Fruit fly (Drosophila melanogaster): ENCODE measurements around the gene CG31373.
A peak's percentile ranks its signal among the peaks of the same experiment; 100 is the strongest.

- no peak for TF ChIP-seq EcR (GFP tag; optimal IDR thresholded peaks at IDR 0.05)
- peak; percentile 70; the same call in 2 of the 3 replicates for TF ChIP-seq CG4496 (GFP tag; IDR thresholded peaks at IDR 0.05)
- no peak for TF ChIP-seq CG8159 (tag; optimal IDR thresholded peaks at IDR 0.05)
- no peak for TF ChIP-seq CG8301 (tag; optimal IDR thresholded peaks at IDR 0.05)
- no peak for TF ChIP-seq CG14655 (GFP tag; optimal IDR thresholded peaks at IDR 0.05)
- no peak for TF ChIP-seq Pif1A (GFP tag; optimal IDR thresholded peaks at IDR 0.05)
- TF ChIP-seq CG9948 (tag; optimal IDR thresholded peaks at IDR 0.05): no peak
- no peak for TF ChIP-seq gl (tag; optimal IDR thresholded peaks at IDR 0.05)
- TF ChIP-seq CG34367 (tag; optimal IDR thresholded peaks at IDR 0.05): no peak
- TF ChIP-seq CG10348 (GFP tag; IDR thresholded peaks at IDR 0.05): no peak
- no peak for TF ChIP-seq Snoo (tag; optimal IDR thresholded peaks at IDR 0.05)
These were observed 20.3 kb downstream of the CG31373 start for dm6 chr3R:10688835-10689234.

Data from whole organism, pupa.